Worm (Caenorhabditis elegans): ENCODE results near the gene nse-4.

DNA sequence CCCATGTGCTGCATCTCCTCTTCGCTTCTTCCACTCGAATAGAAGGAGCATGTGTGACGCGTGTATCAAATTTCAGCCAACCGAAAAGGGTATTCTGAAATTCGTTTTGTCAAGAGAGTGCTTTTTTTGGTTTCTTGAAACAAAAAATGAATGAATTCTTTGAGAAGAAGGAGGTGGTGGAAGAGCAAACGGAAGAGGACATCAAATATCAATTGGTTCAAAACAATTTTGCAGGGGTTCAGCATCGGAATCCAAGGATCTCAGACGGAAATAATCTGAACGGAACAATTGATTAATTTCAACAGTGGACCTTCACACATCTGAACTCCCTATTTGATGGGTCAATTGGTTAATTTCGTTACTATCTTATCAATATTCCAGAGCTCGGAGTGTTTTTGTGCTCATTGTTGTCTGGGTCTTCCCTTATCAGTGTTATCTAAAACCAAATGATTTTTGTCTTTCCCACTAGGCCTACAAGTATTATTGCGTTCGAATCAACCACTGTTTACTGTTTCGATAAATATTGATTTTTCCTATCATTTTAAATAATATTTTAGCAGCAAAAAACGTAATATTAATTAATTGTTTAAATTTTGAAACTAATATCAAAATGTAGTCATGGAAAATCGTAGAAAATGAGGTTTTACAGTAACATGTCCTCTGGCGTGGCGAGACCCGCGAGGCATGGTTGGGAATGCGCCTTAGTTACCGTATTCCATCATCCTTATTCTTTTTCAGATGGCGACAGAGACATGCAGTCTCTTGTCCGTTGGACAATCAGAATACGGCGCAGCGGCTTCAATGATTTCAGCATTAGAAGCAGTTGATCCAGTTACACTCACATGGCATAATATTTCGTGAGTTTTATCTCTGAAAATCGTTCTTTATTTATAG is 10.7 kb upstream of the nse-4 start, which contains the start of the genes C10C6.13 and wht-2:
- TF ChIP-seq dao-5 (tag; optimal IDR thresholded peaks at IDR 0.05) (no peak), him-1 (tag; optimal IDR thresholded peaks at IDR 0.05) (no peak)

Data from whole organism, L4/young adult.